Fruit fly (Drosophila melanogaster): ENCODE measurements around the gene CG13917.

dm6 chr3L:1590194-1590593 lies 13.7 kb downstream of the CG13917 start:
- TF ChIP-seq insv (optimal IDR thresholded peaks at IDR 0.05) (no peak), ttk (optimal IDR thresholded peaks at IDR 0.05) (no peak), Myc (optimal IDR thresholded peaks at IDR 0.05) (no peak), h (optimal IDR thresholded peaks at IDR 0.05) (no peak), Sin3A (optimal IDR thresholded peaks at IDR 0.05) (no peak), psq (optimal IDR thresholded peaks at IDR 0.05) (no peak)
